Worm (Caenorhabditis elegans) whole organism, L4 larva: ENCODE results near the gene F20G2.1.

Source experiments
- F26F4.8 ChIP-seq: fragments of 200-800 bp; sonication (Bioruptor generic); conservative IDR thresholded peaks from 2 replicates; pipeline ENCODE4 v1.3.6; 2022; ENCODE audit warnings: missing genetic modification characterization, missing compliant biosample characterization
- T26A8.4 ChIP-seq: fragments of 200-800 bp; sonication (Bioruptor generic); IDR thresholded peaks from 2 replicates; pipeline ENCODE4 v1.3.6; 2022; ENCODE audit warnings: missing genetic modification characterization, missing compliant biosample characterization
- aha-1 ChIP-seq: fragments of 150-350 bp; peaks from one replicate; lab custom pipeline; 2014; ENCODE audit warnings: missing biosample characterization, missing genetic modification characterization
- aly-2 ChIP-seq: sonication (generic microtip); optimal IDR thresholded peaks from 2 replicates; lab custom pipeline; 2018; ENCODE audit warnings: missing biosample characterization, missing genetic modification characterization
- ama-1 ChIP-seq: fragments of 150-350 bp; optimal IDR thresholded peaks from 2 replicates; lab custom pipeline; 2014; ENCODE audit warnings: inconsistent platforms, mixed read lengths
- arid-1 ChIP-seq: fragments of 200-800 bp; sonication (Bioruptor generic); conservative IDR thresholded peaks from 2 replicates; pipeline ENCODE4 v1.3.6; 2022; ENCODE audit warnings: missing genetic modification reagents, missing genetic modification characterization, missing compliant biosample characterization
- ceh-28 ChIP-seq: fragments of 150-350 bp; optimal IDR thresholded peaks from 2 replicates; lab custom pipeline; 2014; ENCODE audit warnings: missing biosample characterization, missing genetic modification reagents, missing genetic modification characterization
- ceh-32 ChIP-seq: sonication (generic microtip); optimal IDR thresholded peaks from 2 replicates; lab custom pipeline; 2016; ENCODE audit warnings: mild to moderate bottlenecking, missing genetic modification characterization, missing compliant biosample characterization; ENCODE audit not compliant: poor library complexity
- ces-1 ChIP-seq: fragments of 150-350 bp; sonication (generic microtip); optimal IDR thresholded peaks from 4 replicates; lab custom pipeline; 2014; ENCODE audit warnings: missing biosample characterization, missing genetic modification reagents, missing genetic modification characterization
- daf-16 ChIP-seq, 3 experiments: sonication (generic microtip); optimal IDR thresholded peaks; 2 replicates each; lab custom pipeline; 2016 to 2017; ENCODE audit warnings: missing genetic modification characterization in 3 of 3, missing genetic modification reagents in 3 of 3, mild to moderate bottlenecking in 2 of 3, missing compliant biosample characterization in 2 of 3, missing biosample characterization in 1 of 3, moderate library complexity in 1 of 3
- daf-19 ChIP-seq: fragments of 200-800 bp; sonication (Bioruptor generic); conservative IDR thresholded peaks from 2 replicates; pipeline ENCODE4 v1.3.6; 2022; ENCODE audit warnings: missing genetic modification characterization, missing compliant biosample characterization
- dmd-6 ChIP-seq: fragments of 200-800 bp; sonication (Bioruptor generic); IDR thresholded peaks from 2 replicates; pipeline ENCODE4 v1.3.6; 2022; ENCODE audit warnings: missing genetic modification reagents, missing genetic modification characterization, missing compliant biosample characterization
- dve-1 ChIP-seq: sonication (generic microtip); optimal IDR thresholded peaks from 2 replicates; lab custom pipeline; 2017; ENCODE audit warnings: antibody characterized with exemption, mild to moderate bottlenecking, missing genetic modification characterization, missing compliant biosample characterization; ENCODE audit not compliant: insufficient read depth
- fkh-10 ChIP-seq: fragments of 150-350 bp; optimal IDR thresholded peaks from 2 replicates; lab custom pipeline; 2014; ENCODE audit warnings: missing biosample characterization, missing genetic modification reagents, missing genetic modification characterization
- gei-8 ChIP-seq: fragments of 200-800 bp; sonication (Bioruptor generic); optimal IDR thresholded peaks from 2 replicates; lab custom pipeline; 2018; ENCODE audit warnings: mild to moderate bottlenecking, missing genetic modification characterization, missing compliant biosample characterization
- hlh-11 ChIP-seq: fragments of 200-800 bp; sonication (Bioruptor generic); optimal IDR thresholded peaks from 2 replicates; lab custom pipeline; 2018; ENCODE audit warnings: mild to moderate bottlenecking, missing genetic modification characterization, missing compliant biosample characterization
- hmg-1.1 ChIP-seq: fragments of 200-800 bp; sonication (Bioruptor generic); IDR thresholded peaks from 2 replicates; pipeline ENCODE4 v1.3.6; 2022; ENCODE audit warnings: missing genetic modification reagents, missing genetic modification characterization, missing compliant biosample characterization
- lim-7 ChIP-seq: fragments of 200-800 bp; sonication (Bioruptor generic); IDR thresholded peaks from 2 replicates; pipeline ENCODE4 v1.3.6; 2022; ENCODE audit warnings: missing genetic modification characterization, missing compliant biosample characterization
- lin-13 ChIP-seq: fragments of 150-350 bp; optimal IDR thresholded peaks from 2 replicates; lab custom pipeline; 2014; ENCODE audit warnings: missing biosample characterization, missing genetic modification reagents, missing genetic modification characterization
- lin-15B ChIP-seq: fragments of 150-350 bp; sonication (generic microtip); optimal IDR thresholded peaks from 3 replicates; lab custom pipeline; 2014; ENCODE audit warnings: missing biosample characterization, missing genetic modification characterization
- lir-3 ChIP-seq: sonication (generic microtip); optimal IDR thresholded peaks from 2 replicates; lab custom pipeline; 2016; ENCODE audit warnings: mild to moderate bottlenecking, missing genetic modification characterization, missing compliant biosample characterization
- mdl-1 ChIP-seq, 2 experiments: fragments of 150-350 bp in 1 of 2; sonication (generic microtip) in 1 of 2; optimal IDR thresholded peaks; 2 replicates each; lab custom pipeline; 2014 to 2017; ENCODE audit warnings: missing biosample characterization in 2 of 2, missing genetic modification characterization in 2 of 2
- mep-1 ChIP-seq: fragments of 150-350 bp; sonication (generic microtip); optimal IDR thresholded peaks from 3 replicates; lab custom pipeline; 2014; ENCODE audit warnings: missing biosample characterization, missing genetic modification characterization
- mxl-3 ChIP-seq: fragments of 200-800 bp; sonication (Bioruptor generic); optimal IDR thresholded peaks from 2 replicates; lab custom pipeline; 2018; ENCODE audit warnings: mild to moderate bottlenecking, missing genetic modification characterization, missing compliant biosample characterization
- nhr-102 ChIP-seq: sonication (generic microtip); optimal IDR thresholded peaks from 2 replicates; lab custom pipeline; 2016; ENCODE audit warnings: mild to moderate bottlenecking, missing genetic modification characterization, moderate library complexity, missing compliant biosample characterization
- nhr-11 ChIP-seq: fragments of 150-350 bp; optimal IDR thresholded peaks from 2 replicates; lab custom pipeline; 2014; ENCODE audit warnings: missing biosample characterization, missing genetic modification characterization
- nhr-111 ChIP-seq: fragments of 200-800 bp; sonication (Bioruptor generic); optimal IDR thresholded peaks from 2 replicates; lab custom pipeline; 2018; ENCODE audit warnings: mild to moderate bottlenecking, missing genetic modification characterization, missing compliant biosample characterization
- nhr-25 ChIP-seq: sonication (generic microtip); optimal IDR thresholded peaks from 2 replicates; lab custom pipeline; 2017; ENCODE audit warnings: missing genetic modification characterization, mild to moderate bottlenecking, missing compliant biosample characterization, antibody characterized with exemption, moderate library complexity, borderline replicate concordance; ENCODE audit not compliant: insufficient read depth
- nhr-28 ChIP-seq: fragments of 150-350 bp; optimal IDR thresholded peaks from 2 replicates; lab custom pipeline; 2014; ENCODE audit warnings: missing biosample characterization, missing genetic modification characterization
- nhr-42 ChIP-seq: fragments of 200-800 bp; sonication (Bioruptor generic); IDR thresholded peaks from 2 replicates; pipeline ENCODE4 v1.3.6; 2022; ENCODE audit warnings: missing genetic modification characterization, missing compliant biosample characterization
- nhr-48 ChIP-seq: sonication (generic microtip); optimal IDR thresholded peaks from 2 replicates; lab custom pipeline; 2016; ENCODE audit warnings: mild to moderate bottlenecking, missing genetic modification characterization, missing compliant biosample characterization
- nhr-6 ChIP-seq: fragments of 150-350 bp; optimal IDR thresholded peaks from 2 replicates; lab custom pipeline; 2014; ENCODE audit warnings: missing biosample characterization, missing genetic modification characterization
- nhr-76 ChIP-seq: fragments of 150-350 bp; optimal IDR thresholded peaks from 2 replicates; lab custom pipeline; 2014; ENCODE audit warnings: missing biosample characterization, missing genetic modification characterization
- nhr-77 ChIP-seq: fragments of 150-350 bp; optimal IDR thresholded peaks from 2 replicates; lab custom pipeline; 2014; ENCODE audit warnings: missing biosample characterization, missing genetic modification characterization
- pha-4 ChIP-seq, 2 experiments: fragments of 150-350 bp in 1 of 2; fragments of 200-800 bp in 1 of 2; sonication (Bioruptor generic) in 1 of 2; IDR thresholded peaks in 1 of 2; optimal IDR thresholded peaks in 1 of 2; 2 replicates each; pipeline versions ENCODE4 v1.3.6 to Lab custom; 2014 to 2022; ENCODE audit warnings: missing genetic modification characterization in 2 of 2, missing genetic modification reagents in 2 of 2, missing biosample characterization in 1 of 2, missing compliant biosample characterization in 1 of 2
- php-3 ChIP-seq: fragments of 200-800 bp; sonication (Bioruptor generic); IDR thresholded peaks from 2 replicates; pipeline ENCODE4 v1.3.6; 2022; ENCODE audit warnings: missing genetic modification reagents, missing genetic modification characterization, missing compliant biosample characterization
- pqm-1 ChIP-seq: sonication (generic microtip); optimal IDR thresholded peaks from 2 replicates; lab custom pipeline; 2017; ENCODE audit warnings: missing biosample characterization, missing genetic modification characterization
- saeg-2 ChIP-seq: fragments of 200-800 bp; sonication (Bioruptor generic); IDR thresholded peaks from 2 replicates; pipeline ENCODE4 v1.3.6; 2022; ENCODE audit warnings: missing genetic modification reagents, missing genetic modification characterization, missing compliant biosample characterization
- set-16 ChIP-seq: fragments of 200-800 bp; sonication (Bioruptor generic); IDR thresholded peaks from 2 replicates; pipeline ENCODE4 v1.3.6; 2022; ENCODE audit warnings: missing genetic modification reagents, missing genetic modification characterization, missing compliant biosample characterization
- tag-97 ChIP-seq: fragments of 200-800 bp; sonication (Bioruptor generic); IDR thresholded peaks from 2 replicates; pipeline ENCODE4 v1.3.6; 2022; ENCODE audit warnings: missing genetic modification characterization, missing compliant biosample characterization
- unc-62 ChIP-seq, 3 experiments: fragments of 150-350 bp in 1 of 3; sonication (generic microtip); optimal IDR thresholded peaks in 2 of 3; peaks in 1 of 3; 1 replicate in 1 of 3; 2 replicates in 2 of 3; lab custom pipeline; 2014 to 2017; ENCODE audit warnings: missing biosample characterization in 3 of 3, missing genetic modification characterization in 3 of 3, missing genetic modification reagents in 3 of 3, missing genotype in 1 of 3
- zip-2 ChIP-seq: fragments of 150-350 bp; optimal IDR thresholded peaks from 2 replicates; lab custom pipeline; 2014; ENCODE audit warnings: missing biosample characterization, missing genetic modification characterization
- ztf-7 ChIP-seq: fragments of 150-350 bp; optimal IDR thresholded peaks from 2 replicates; lab custom pipeline; 2014; ENCODE audit warnings: missing biosample characterization, missing genetic modification characterization

The F20G2.1 gene

ce11 chrV:13751811-13752210 lies 1.6 kb downstream of the F20G2.1 start, which contains the start of gene cld-9 (continued):
- TF ChIP-seq mdl-1 (tag; optimal IDR thresholded peaks at IDR 0.05; lab: Kevin White, UChicago) (no peak), lin-13 (no peak), daf-16 (GFP tag; optimal IDR thresholded peaks at IDR 0.05; lab: Kevin White, UChicago) (no peak), daf-16 (tag; optimal IDR thresholded peaks at IDR 0.05; lab: Kevin White, UChicago) (peak; percentile 63), saeg-2 (GFP tag; lab: Robert Waterston, UW) (no peak), mxl-3 (no peak), T26A8.4 (GFP tag; lab: Robert Waterston, UW) (no peak), nhr-76 (tag; lab: Kevin White, UChicago) (no peak)

- no peak for TF ChIP-seq F26F4.8 (GFP tag; lab: Robert Waterston, UW)
- TF ChIP-seq php-3: no peak
- TF ChIP-seq unc-62 (GFP tag; optimal IDR thresholded peaks at IDR 0.05 in 1 of 2; lab: Kevin White, UChicago): peak in 1 of 2 experiments; percentile 37
- TF ChIP-seq unc-62 (tag; optimal IDR thresholded peaks at IDR 0.05; lab: Kevin White, UChicago): no peak
- TF ChIP-seq ama-1 (lab: Kevin White, UChicago): no peak
- TF ChIP-seq dve-1: no peak
- no peak for TF ChIP-seq daf-16 (GFP tag; optimal IDR thresholded peaks at IDR 0.05; lab: Kevin White, UChicago)
- no peak for TF ChIP-seq daf-16 (tag; optimal IDR thresholded peaks at IDR 0.05; lab: Kevin White, UChicago)
- no peak for TF ChIP-seq nhr-11 (tag; lab: Kevin White, UChicago)
- TF ChIP-seq pha-4 (GFP tag; IDR thresholded peaks at IDR 0.05; lab: Robert Waterston, UW): no peak
- no peak for TF ChIP-seq pha-4 (tag; optimal IDR thresholded peaks at IDR 0.05; lab: Kevin White, UChicago)
- no peak for TF ChIP-seq lim-7
- TF ChIP-seq lir-3 (tag; lab: Kevin White, UChicago): no peak
- TF ChIP-seq aha-1: peak; percentile 69
- TF ChIP-seq hmg-1.1 (GFP tag; lab: Robert Waterston, UW): no peak
Measured at ce11 chrV:13748658-13749057, 4.7 kb downstream of the F20G2.1 start, which contains the start of gene F35E12.10. Gene F35E12.10 (minus strand): TSS chrV:13748758.

ce11 chrV:13744901-13745300 lies 8.5 kb downstream of the F20G2.1 start, which contains the start of gene F35E12.9:
Gene F35E12.9 (minus strand): TSS chrV:13745127.
- peak; percentile 81 for TF ChIP-seq dmd-6 (GFP tag; lab: Robert Waterston, UW)
- no peak for TF ChIP-seq arid-1
- TF ChIP-seq F26F4.8 (GFP tag; lab: Robert Waterston, UW): no peak
- TF ChIP-seq nhr-42 (GFP tag; lab: Robert Waterston, UW): no peak
- TF ChIP-seq nhr-76 (tag; lab: Kevin White, UChicago): no peak
- no peak for TF ChIP-seq gei-8 (GFP tag; lab: Kevin White, UChicago)
- TF ChIP-seq fkh-10: no peak
- no peak for TF ChIP-seq daf-16 (GFP tag; optimal IDR thresholded peaks at IDR 0.05; lab: Kevin White, UChicago)
- TF ChIP-seq daf-16 (tag; optimal IDR thresholded peaks at IDR 0.05; lab: Kevin White, UChicago): peak; percentile 85
- peak; percentile 16 for TF ChIP-seq zip-2 (tag; lab: Kevin White, UChicago)
- TF ChIP-seq mep-1: peak; percentile 23
- TF ChIP-seq nhr-48 (tag; lab: Kevin White, UChicago): peak; percentile 33
- peak; percentile 78 for TF ChIP-seq php-3
- TF ChIP-seq saeg-2 (GFP tag; lab: Robert Waterston, UW): no peak
- peak; percentile 98 for TF ChIP-seq pqm-1
- TF ChIP-seq aha-1: peak; percentile 85
- peak; percentile 45 for TF ChIP-seq nhr-6 (tag; lab: Kevin White, UChicago)
- peak; percentile 24 for TF ChIP-seq nhr-102
- peak; percentile 83 for TF ChIP-seq nhr-28
- peak; percentile 87 for TF ChIP-seq dve-1
- no peak for TF ChIP-seq ztf-7 (tag; lab: Kevin White, UChicago)
- peak; percentile 35 for TF ChIP-seq nhr-77 (tag; lab: Kevin White, UChicago)
- TF ChIP-seq tag-97 (GFP tag; lab: Robert Waterston, UW): no peak
- peak; percentile 59 for TF ChIP-seq hlh-11 (tag; lab: Kevin White, UChicago)

ce11 chrV:13739901-13740300 lies 13.5 kb downstream of the F20G2.1 start:
- TF ChIP-seq dve-1: peak; percentile 81
- no peak for TF ChIP-seq mxl-3
- no peak for TF ChIP-seq tag-97 (GFP tag; lab: Robert Waterston, UW)
- no peak for TF ChIP-seq lim-7
- no peak for TF ChIP-seq nhr-76 (tag; lab: Kevin White, UChicago)
- TF ChIP-seq daf-19 (GFP tag; lab: Robert Waterston, UW): no peak
- TF ChIP-seq nhr-111 (GFP tag; lab: Kevin White, UChicago): no peak
- TF ChIP-seq pqm-1: peak; percentile 72
- no peak for TF ChIP-seq lin-15B (tag; lab: Kevin White, UChicago)
- no peak for TF ChIP-seq ceh-32 (tag; lab: Kevin White, UChicago)
- TF ChIP-seq nhr-25 (tag; lab: Kevin White, UChicago): no peak
- no peak for TF ChIP-seq hmg-1.1 (GFP tag; lab: Robert Waterston, UW)
- no peak for TF ChIP-seq set-16
- TF ChIP-seq ces-1: no peak
- no peak for TF ChIP-seq ceh-28 (tag; lab: Kevin White, UChicago)
- TF ChIP-seq nhr-102: peak; percentile 0
- TF ChIP-seq ama-1 (lab: Kevin White, UChicago): no peak
- TF ChIP-seq gei-8 (GFP tag; lab: Kevin White, UChicago): no peak
- TF ChIP-seq aly-2: no peak
